Fruit fly (Drosophila melanogaster) whole organism, prepupa: ENCODE results near the gene CG16812.

ENCODE experiments used
- Blimp-1 ChIP-seq: fragments of 200-800 bp; sonication (Bioruptor generic); optimal IDR thresholded peaks from 3 replicates; lab custom pipeline; 2017; ENCODE audit warnings: missing biosample characterization, missing genetic modification characterization, mild to moderate bottlenecking, moderate library complexity, missing genetic modification reagents
- CG10669 ChIP-seq: fragments of 200-800 bp; sonication (Bioruptor generic); optimal IDR thresholded peaks from 3 replicates; lab custom pipeline; 2018; ENCODE audit warnings: missing biosample characterization, mild to moderate bottlenecking, missing genetic modification characterization, moderate library complexity
- CG11762 ChIP-seq: fragments of 200-800 bp; sonication (Bioruptor generic); optimal IDR thresholded peaks from 3 replicates; lab custom pipeline; 2016; ENCODE audit warnings: missing biosample characterization, missing genetic modification characterization; ENCODE audit not compliant: insufficient read depth
- CG3032 ChIP-seq: fragments of 200-800 bp; optimal IDR thresholded peaks from 2 replicates; lab custom pipeline; 2019; ENCODE audit warnings: missing biosample characterization, mild to moderate bottlenecking, missing genetic modification characterization, moderate library complexity
- CG31627 ChIP-seq: fragments of 200-800 bp; sonication (Bioruptor generic); optimal IDR thresholded peaks from 3 replicates; lab custom pipeline; 2016; ENCODE audit warnings: missing biosample characterization, missing genetic modification characterization
- CG32006 ChIP-seq: fragments of 200-800 bp; sonication (Bioruptor generic); optimal IDR thresholded peaks from 3 replicates; lab custom pipeline; 2017; ENCODE audit warnings: missing biosample characterization, mild to moderate bottlenecking, missing genetic modification characterization
- CG34406 ChIP-seq: fragments of 200-800 bp; sonication (Bioruptor generic); optimal IDR thresholded peaks from 3 replicates; lab custom pipeline; 2016; ENCODE audit warnings: missing biosample characterization, missing genetic modification characterization
- CG3919 ChIP-seq: fragments of 200-800 bp; sonication (Bioruptor generic); optimal IDR thresholded peaks from 3 replicates; lab custom pipeline; 2016; ENCODE audit warnings: missing biosample characterization, missing genetic modification characterization
- CG4318 ChIP-seq: fragments of 200-800 bp; sonication (Bioruptor generic); optimal IDR thresholded peaks from 3 replicates; lab custom pipeline; 2017; ENCODE audit warnings: missing biosample characterization, mild to moderate bottlenecking, missing genetic modification characterization
- CG6163 ChIP-seq: fragments of 200-800 bp; sonication (Bioruptor generic); IDR thresholded peaks from 3 replicates; pipeline ENCODE4 v1.3.6; 2022; ENCODE audit warnings: missing biosample characterization, missing genetic modification characterization
- CG6792 ChIP-seq: fragments of 200-800 bp; sonication (Bioruptor generic); optimal IDR thresholded peaks from 3 replicates; lab custom pipeline; 2016; ENCODE audit warnings: missing biosample characterization, missing genetic modification characterization
- CG7368 ChIP-seq: fragments of 200-800 bp; sonication (Bioruptor generic); optimal IDR thresholded peaks from 3 replicates; lab custom pipeline; 2016; ENCODE audit warnings: missing biosample characterization, missing genetic modification characterization
- CG8632 ChIP-seq: fragments of 200-800 bp; sonication (Bioruptor generic); optimal IDR thresholded peaks from 3 replicates; lab custom pipeline; 2016; ENCODE audit warnings: missing biosample characterization, missing genetic modification characterization
- CG9139 ChIP-seq: fragments of 200-800 bp; sonication (Bioruptor generic); optimal IDR thresholded peaks from 3 replicates; lab custom pipeline; 2017; ENCODE audit warnings: missing biosample characterization, mild to moderate bottlenecking, missing genetic modification characterization
- Eip75B ChIP-seq: fragments of 200-800 bp; sonication (Bioruptor generic); optimal IDR thresholded peaks from 3 replicates; lab custom pipeline; 2016; ENCODE audit warnings: missing biosample characterization, missing genetic modification characterization
- Eip78C ChIP-seq: fragments of 200-800 bp; sonication (Bioruptor generic); peaks from one replicate; lab custom pipeline; 2016; ENCODE audit warnings: missing biosample characterization, missing genetic modification characterization
- Eip93F ChIP-seq: fragments of 200-800 bp; sonication (Bioruptor generic); optimal IDR thresholded peaks from 2 replicates; lab custom pipeline; 2016; ENCODE audit warnings: missing biosample characterization, mild to moderate bottlenecking, missing genetic modification characterization
- Ets21C ChIP-seq: fragments of 200-800 bp; sonication (Bioruptor generic); optimal IDR thresholded peaks from 3 replicates; lab custom pipeline; 2016; ENCODE audit warnings: missing biosample characterization, missing genetic modification characterization
- Gug ChIP-seq: fragments of 200-800 bp; sonication (Bioruptor generic); IDR thresholded peaks from 2 replicates; pipeline ENCODE4 v1.3.6; 2022; ENCODE audit warnings: missing biosample characterization, missing genetic modification characterization
- Hr38 ChIP-seq: sonication (Bioruptor generic); optimal IDR thresholded peaks from 2 replicates; lab custom pipeline; 2016; ENCODE audit warnings: missing biosample characterization, missing genetic modification characterization
- Hr39 ChIP-seq: fragments of 200-800 bp; sonication (Bioruptor generic); optimal IDR thresholded peaks from 2 replicates; lab custom pipeline; 2016; ENCODE audit warnings: missing biosample characterization, missing genetic modification characterization
- Hr4 ChIP-seq: fragments of 200-800 bp; sonication (Bioruptor generic); optimal IDR thresholded peaks from 3 replicates; lab custom pipeline; 2016; ENCODE audit warnings: missing biosample characterization, missing genetic modification characterization
- Lpt ChIP-seq: fragments of 200-800 bp; sonication (Bioruptor generic); optimal IDR thresholded peaks from 3 replicates; lab custom pipeline; 2016; ENCODE audit warnings: missing biosample characterization, missing genetic modification characterization
- Met ChIP-seq: fragments of 200-800 bp; sonication (Bioruptor generic); optimal IDR thresholded peaks from 3 replicates; lab custom pipeline; 2016; ENCODE audit warnings: missing biosample characterization, missing genetic modification characterization
- OdsH ChIP-seq: fragments of 200-800 bp; sonication (Bioruptor generic); optimal IDR thresholded peaks from 3 replicates; lab custom pipeline; 2016; ENCODE audit warnings: missing biosample characterization, missing genetic modification characterization
- Smox ChIP-seq: fragments of 200-800 bp; sonication (Bioruptor generic); optimal IDR thresholded peaks from 3 replicates; lab custom pipeline; 2016; ENCODE audit warnings: missing biosample characterization, missing genetic modification characterization
- achi ChIP-seq: fragments of 200-800 bp; sonication (Bioruptor generic); optimal IDR thresholded peaks from 3 replicates; lab custom pipeline; 2016; ENCODE audit warnings: missing biosample characterization, missing genetic modification characterization
- acj6 ChIP-seq: fragments of 200-800 bp; sonication (Bioruptor generic); optimal IDR thresholded peaks from 3 replicates; lab custom pipeline; 2016; ENCODE audit warnings: missing biosample characterization, missing genetic modification characterization
- cyc ChIP-seq: fragments of 200-800 bp; sonication (Bioruptor generic); optimal IDR thresholded peaks from 3 replicates; lab custom pipeline; 2016; ENCODE audit warnings: missing biosample characterization, missing genetic modification characterization
- dsx ChIP-seq: fragments of 200-800 bp; optimal IDR thresholded peaks from 3 replicates; lab custom pipeline; 2019; ENCODE audit warnings: missing biosample characterization, mild to moderate bottlenecking, missing genetic modification characterization, moderate library complexity; ENCODE audit not compliant: poor library complexity, severe bottlenecking
- fd59A ChIP-seq: fragments of 200-800 bp; sonication (Bioruptor generic); optimal IDR thresholded peaks from 2 replicates; lab custom pipeline; 2017; ENCODE audit warnings: missing biosample characterization, mild to moderate bottlenecking, missing genetic modification characterization, missing genetic modification reagents
- fd85E ChIP-seq: fragments of 200-800 bp; sonication (Bioruptor generic); optimal IDR thresholded peaks from 3 replicates; lab custom pipeline; 2016; ENCODE audit warnings: missing biosample characterization, missing genetic modification characterization
- lz ChIP-seq: fragments of 200-800 bp; sonication (Bioruptor generic); optimal IDR thresholded peaks from 3 replicates; lab custom pipeline; 2016; ENCODE audit warnings: missing biosample characterization, missing genetic modification characterization
- pdm3 ChIP-seq: fragments of 200-800 bp; sonication (Bioruptor generic); optimal IDR thresholded peaks from 3 replicates; lab custom pipeline; 2016; ENCODE audit warnings: missing biosample characterization, missing genetic modification characterization
- svp ChIP-seq: fragments of 200-800 bp; sonication (Bioruptor generic); peaks from one replicate; lab custom pipeline; 2016; ENCODE audit warnings: missing biosample characterization, missing genetic modification characterization

The CG16812 gene

dm6 chr2L:13227242-13227641 is 4.9 kb downstream of the CG16812 start, which contains the start of gene CG16813:
CG16813 (plus strand) TSS chr2L:13227529.
- TF ChIP-seq CG8632 (GFP tag; lab: Kevin White, UChicago) (no peak), Smox (no peak), CG31627 (GFP tag; lab: Kevin White, UChicago) (no peak), CG10669 (GFP tag; lab: Kevin White, UChicago) (no peak), fd85E (GFP tag; lab: Kevin White, UChicago) (no peak), CG7368 (GFP tag; lab: Kevin White, UChicago) (no peak), Hr39 (GFP tag; lab: Kevin White, UChicago) (no peak), Hr38 (GFP tag; lab: Kevin White, UChicago) (no peak), svp (no peak), Gug (no peak), CG32006 (GFP tag; lab: Kevin White, UChicago) (no peak), CG3919 (GFP tag; lab: Kevin White, UChicago) (no peak), Lpt (GFP tag; lab: Kevin White, UChicago) (no peak), OdsH (no peak), CG4318 (GFP tag; lab: Kevin White, UChicago) (no peak), CG34406 (GFP tag; lab: Kevin White, UChicago) (no peak), cyc (GFP tag; lab: Kevin White, UChicago) (no peak), Eip93F (GFP tag; lab: Kevin White, UChicago) (no peak), CG6163 (GFP tag; lab: Robert Waterston, UW) (no peak)

dm6 chr2L:13229388-13229882 is 7.0 kb downstream of the CG16812 start, which contains the start of gene CG16815:
CG16815 (plus strand) TSS chr2L:13229832.
- no peak for TF ChIP-seq CG34406 (GFP tag; lab: Kevin White, UChicago)
- no peak for TF ChIP-seq Hr4 (GFP tag; lab: Kevin White, UChicago)
- no peak for TF ChIP-seq Met (GFP tag; lab: Kevin White, UChicago)
- no peak for TF ChIP-seq pdm3 (GFP tag; lab: Kevin White, UChicago)
- no peak for TF ChIP-seq Blimp-1 (GFP tag; lab: Kevin White, UChicago)
- no peak for TF ChIP-seq Eip93F (GFP tag; lab: Kevin White, UChicago)
- TF ChIP-seq CG11762 (GFP tag; lab: Kevin White, UChicago) = no peak
- TF ChIP-seq CG6163 (GFP tag; lab: Robert Waterston, UW) = no peak
- no peak for TF ChIP-seq CG3032 (tag; lab: Kevin White, UChicago)
- no peak for TF ChIP-seq lz (GFP tag; lab: Kevin White, UChicago)
- TF ChIP-seq CG7368 (GFP tag; lab: Kevin White, UChicago) = no peak

- TF ChIP-seq achi (GFP tag; lab: Kevin White, UChicago) (no peak), CG6792 (no peak), svp (no peak), fd59A (no peak), Met (GFP tag; lab: Kevin White, UChicago) (no peak), Ets21C (GFP tag; lab: Kevin White, UChicago) (no peak), Gug (no peak)
Measured at dm6 chr2L:13231739-13232138, 9.4 kb downstream of the CG16812 start, which contains the start of gene Prosalpha6T. Prosalpha6T (plus strand) TSS chr2L:13232039.

dm6 chr2L:13234610-13235489 is 12.5 kb downstream of the CG16812 start, which contains the start of gene Mabi:
Mabi (minus strand) TSS chr2L:13234660.
- TF ChIP-seq acj6 (GFP tag; lab: Kevin White, UChicago) = no peak
- TF ChIP-seq CG6792 = no peak
- TF ChIP-seq Eip78C (GFP tag; lab: Kevin White, UChicago) = no peak
- no peak for TF ChIP-seq Eip93F (GFP tag; lab: Kevin White, UChicago)
- TF ChIP-seq pdm3 (GFP tag; lab: Kevin White, UChicago) = no peak
- no peak for TF ChIP-seq CG9139 (GFP tag; lab: Kevin White, UChicago)
- no peak for TF ChIP-seq Eip75B
- no peak for TF ChIP-seq dsx (GFP tag; lab: Kevin White, UChicago)
- TF ChIP-seq CG3919 (GFP tag; lab: Kevin White, UChicago) = no peak
